Worm (Caenorhabditis elegans): Measurements from ENCODE around the gene znf-706.
A peak's percentile ranks its signal among the peaks of the same experiment; 100 is the strongest.

znf-706 gene

ce11 chrIV:9074244-9074723, 21.7 kb downstream of the znf-706 start, which contains the start of gene mppb-1 (continued):
- TF ChIP-seq unc-39 (tag; optimal IDR thresholded peaks at IDR 0.05): no peak
- TF ChIP-seq lin-15B (tag; optimal IDR thresholded peaks at IDR 0.05): no peak
- no peak for TF ChIP-seq egl-27 (tag; optimal IDR thresholded peaks at IDR 0.05)
- no peak for TF ChIP-seq pqm-1 (tag; optimal IDR thresholded peaks at IDR 0.05)
- TF ChIP-seq T20F7.1 (GFP tag; optimal IDR thresholded peaks at IDR 0.05): peak; percentile 61
- no peak for TF ChIP-seq lin-1 (GFP tag; IDR thresholded peaks at IDR 0.05)
- no peak for TF ChIP-seq zip-2 (tag; optimal IDR thresholded peaks at IDR 0.05)
- no peak for TF ChIP-seq mep-1 (tag; optimal IDR thresholded peaks at IDR 0.05)
- no peak for TF ChIP-seq lim-7 (GFP tag; IDR thresholded peaks at IDR 0.05)

ce11 chrIV:9070188-9070587, 25.8 kb downstream of the znf-706 start:
- TF ChIP-seq T20F7.1 (GFP tag; optimal IDR thresholded peaks at IDR 0.05) (peak; percentile 24), zfp-3 (GFP tag; conservative IDR thresholded peaks at IDR 0.05) (no peak), lin-1 (GFP tag; IDR thresholded peaks at IDR 0.05) (no peak), tag-97 (GFP tag; IDR thresholded peaks at IDR 0.05) (no peak), hif-1 (tag; optimal IDR thresholded peaks at IDR 0.05) (no peak), pqm-1 (tag; optimal IDR thresholded peaks at IDR 0.05) (peak; percentile 40), nhr-111 (GFP tag; optimal IDR thresholded peaks at IDR 0.05) (no peak), tra-1 (GFP tag; IDR thresholded peaks at IDR 0.05) (no peak), dve-1 (tag; optimal IDR thresholded peaks at IDR 0.05; ENCODE audit: insufficient read depth) (peak; percentile 66), fos-1 (tag; optimal IDR thresholded peaks at IDR 0.05) (no peak), nhr-48 (tag; optimal IDR thresholded peaks at IDR 0.05) (peak; percentile 9), daf-16 (GFP tag; optimal IDR thresholded peaks at IDR 0.05) (no peak), daf-16 (tag; optimal IDR thresholded peaks at IDR 0.05) (peak; percentile 57), dmd-6 (GFP tag; IDR thresholded peaks at IDR 0.05) (peak; percentile 44; the same call in 1 of the 2 replicates), aha-1 (tag) (peak; percentile 40), hlh-11 (tag; optimal IDR thresholded peaks at IDR 0.05) (peak; percentile 57)

- no peak for TF ChIP-seq ama-1 (optimal IDR thresholded peaks at IDR 0.05)
These were observed 26.3 kb downstream of the znf-706 start, which contains the start of gene nhr-11 for ce11 chrIV:9069703-9070102. Gene nhr-11 (plus strand): TSS chrIV:9070003.

DNA sequence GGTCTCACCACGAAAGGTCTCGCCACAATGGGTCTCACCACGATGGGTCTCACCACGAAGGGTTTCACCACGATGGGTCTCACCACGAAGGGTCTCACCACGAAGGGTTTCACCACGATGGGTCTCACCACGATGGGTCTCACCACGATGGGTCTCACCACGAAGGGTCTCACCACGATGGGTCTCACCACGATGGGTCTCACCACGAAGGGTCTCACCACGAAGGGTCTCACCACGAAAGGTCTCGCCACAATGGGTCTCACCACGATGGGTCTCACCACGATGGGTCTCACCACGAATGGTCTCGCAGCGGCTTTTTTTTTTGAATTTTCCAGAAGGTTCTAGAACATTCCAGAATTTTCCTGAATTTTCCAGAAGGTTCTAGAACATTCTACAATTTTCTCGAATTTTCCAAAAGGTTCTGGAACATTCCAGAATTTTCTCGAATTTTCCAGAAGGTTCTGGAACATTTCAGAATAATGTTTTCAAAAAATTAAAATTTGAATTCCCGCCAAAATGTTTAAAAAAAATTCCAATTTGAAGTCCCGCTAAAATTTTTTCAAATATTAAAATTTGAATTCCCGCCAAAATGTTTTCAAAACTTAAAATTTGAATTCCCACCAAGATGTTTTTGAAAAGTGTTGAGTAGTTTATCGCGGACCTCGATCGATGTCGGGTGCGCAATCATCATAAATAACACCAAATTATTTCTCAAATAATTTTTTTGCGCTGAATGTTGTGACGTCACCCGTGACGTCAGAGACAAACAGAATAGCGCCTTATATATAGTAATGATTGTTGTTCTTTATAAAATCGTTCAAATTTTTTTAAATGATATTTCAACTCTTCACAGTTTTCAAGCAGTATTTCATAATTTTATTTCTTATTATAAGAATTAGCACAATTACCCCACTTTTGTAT, 28.5 kb downstream of the znf-706 start:
- TF ChIP-seq set-16 (GFP tag; IDR thresholded peaks at IDR 0.05): peak; percentile 55; the same call in 1 of the 2 replicates
- peak; percentile 48; the same call in 1 of the 2 replicates for TF ChIP-seq egl-43 (GFP tag; IDR thresholded peaks at IDR 0.05)

DNA sequence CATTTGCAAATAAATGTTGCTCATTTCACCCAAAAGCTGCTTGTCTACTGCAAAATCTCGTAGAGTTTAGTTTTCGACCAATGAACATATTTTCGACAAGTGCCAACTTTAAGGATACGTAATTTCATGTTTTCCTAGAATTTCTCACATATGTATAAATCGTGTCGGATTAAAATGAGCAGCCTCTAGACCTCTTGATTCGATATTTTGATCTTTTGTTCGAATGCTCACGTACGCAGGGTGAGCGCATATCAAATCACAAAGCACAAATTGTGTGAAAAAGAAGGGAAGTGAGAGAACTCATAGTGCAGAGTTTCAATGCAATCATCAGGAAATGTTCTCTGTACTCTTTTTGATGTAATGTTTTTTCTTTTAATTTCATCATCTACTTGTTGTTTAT, 32.5 kb downstream of the znf-706 start:
- TF ChIP-seq pqm-1 (tag; optimal IDR thresholded peaks at IDR 0.05): peak; percentile 8
- TF ChIP-seq hif-1 (tag; optimal IDR thresholded peaks at IDR 0.05): peak; percentile 40 to 86
- TF ChIP-seq madf-5 (GFP tag; IDR thresholded peaks at IDR 0.05): no peak
- peak in 1 of 2 experiments; percentile 21 for TF ChIP-seq lsy-2 (tag; optimal IDR thresholded peaks at IDR 0.05)

DNA sequence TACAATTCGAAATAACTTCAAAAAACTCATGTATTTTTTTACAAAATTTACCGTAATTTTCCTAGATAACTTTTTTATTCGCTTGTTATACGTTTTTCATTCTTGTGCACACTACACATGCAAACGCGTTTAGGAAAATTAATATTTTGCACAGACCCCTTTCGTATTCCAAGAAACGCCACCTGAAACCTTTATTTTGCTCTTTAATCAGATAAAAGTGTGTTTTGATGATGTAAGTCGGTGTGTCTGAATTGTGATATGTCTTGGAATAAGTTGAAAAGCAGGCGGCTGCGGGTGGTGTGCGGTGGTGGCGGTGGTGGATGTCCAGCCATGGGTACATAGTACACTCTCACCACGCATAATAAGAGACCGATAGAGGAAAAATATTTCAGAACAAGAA, 42.6 kb downstream of the znf-706 start:
- TF ChIP-seq unc-62 (GFP tag; optimal IDR thresholded peaks at IDR 0.05 in 1 of 2) (peak in 1 of 2 experiments; percentile 51), unc-62 (tag; optimal IDR thresholded peaks at IDR 0.05) (no peak), F44E2.7 (GFP tag; IDR thresholded peaks at IDR 0.05) (no peak), lin-29 (GFP tag; IDR thresholded peaks at IDR 0.05) (no peak), Y105C5A.15 (GFP tag; IDR thresholded peaks at IDR 0.05) (no peak)
